Fruit fly (Drosophila melanogaster): Measurements from ENCODE around the gene pim.

dm6 chr2L:10339841-10340240 is 22.9 kb upstream of the pim start:
- no peak for TF ChIP-seq CG13204 (GFP tag; optimal IDR thresholded peaks at IDR 0.05)
- TF ChIP-seq CG14655 (GFP tag; optimal IDR thresholded peaks at IDR 0.05): no peak
- no peak for TF ChIP-seq CG32121 (GFP tag; IDR thresholded peaks at IDR 0.05)
- TF ChIP-seq EcR (GFP tag; optimal IDR thresholded peaks at IDR 0.05): no peak
- no peak for TF ChIP-seq CG12605 (GFP tag; IDR thresholded peaks at IDR 0.05)
- no peak for TF ChIP-seq CG8301 (tag; optimal IDR thresholded peaks at IDR 0.05)
- no peak for TF ChIP-seq CG10348 (GFP tag; IDR thresholded peaks at IDR 0.05)
- TF ChIP-seq rn (GFP tag; IDR thresholded peaks at IDR 0.05): no peak
- TF ChIP-seq CG9948 (tag; optimal IDR thresholded peaks at IDR 0.05): no peak

Measured in whole organism, pupa.